Worm (Caenorhabditis elegans): ENCODE measurements around the gene gcy-4.

DNA sequence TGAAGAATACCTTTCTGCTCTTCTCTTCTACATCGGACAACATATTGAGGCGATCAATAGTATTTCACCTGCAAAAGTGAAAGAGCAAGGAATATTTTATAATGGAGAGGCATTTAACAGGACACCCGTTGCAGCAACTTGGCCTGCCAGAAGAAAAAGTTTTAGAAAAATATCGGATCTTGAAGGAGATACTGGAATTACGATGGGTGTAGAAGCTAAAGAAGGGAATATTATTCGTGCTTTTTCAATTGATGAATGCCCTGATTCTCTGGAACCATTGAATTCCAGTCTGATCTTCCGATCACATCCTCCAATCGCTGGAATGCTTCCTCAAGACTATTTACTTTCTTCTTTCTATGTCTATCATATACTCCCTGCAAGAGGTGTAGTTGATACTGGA, 47.4 kb downstream of the gcy-4 start:
- TF ChIP-seq nfya-2 (GFP tag; IDR thresholded peaks at IDR 0.05) = no peak
- TF ChIP-seq ama-1 (optimal IDR thresholded peaks at IDR 0.05) = no peak
- no peak for TF ChIP-seq ama-1 (GFP tag; optimal IDR thresholded peaks at IDR 0.05)
- no peak for TF ChIP-seq aptf-3 (GFP tag; IDR thresholded peaks at IDR 0.05)
- TF ChIP-seq ceh-40 (GFP tag; IDR thresholded peaks at IDR 0.05) = no peak
- TF ChIP-seq unc-62 (GFP tag; optimal IDR thresholded peaks at IDR 0.05) = no peak
- no peak for TF ChIP-seq snpc-4 (GFP tag; optimal IDR thresholded peaks at IDR 0.05)
- no peak for TF ChIP-seq snpc-4 (tag; optimal IDR thresholded peaks at IDR 0.05)
- no peak for TF ChIP-seq ztf-25 (GFP tag; IDR thresholded peaks at IDR 0.05)
- no peak for TF ChIP-seq zfh-2 (GFP tag; conservative IDR thresholded peaks at IDR 0.05)
- no peak for TF ChIP-seq lsy-27 (tag; optimal IDR thresholded peaks at IDR 0.05; ENCODE audit: borderline replicate concordance, insufficient read depth)
- no peak for TF ChIP-seq rec-8 (tag; optimal IDR thresholded peaks at IDR 0.05)
- TF ChIP-seq nhr-27 (tag; optimal IDR thresholded peaks at IDR 0.05) = no peak
- TF ChIP-seq K12H6.12 (tag; optimal IDR thresholded peaks at IDR 0.05) = no peak
